Worm (Caenorhabditis elegans) whole organism, L2 larva: ENCODE measurements around the gene F32D1.3.

Experiments
- aly-2 ChIP-seq: fragments of 150-350 bp; optimal IDR thresholded peaks from 2 replicates; lab custom pipeline; 2014; ENCODE audit warnings: missing biosample characterization, missing genetic modification characterization
- ceh-82 ChIP-seq: fragments of 150-350 bp; optimal IDR thresholded peaks from 2 replicates; lab custom pipeline; 2014; ENCODE audit warnings: missing biosample characterization, missing genetic modification characterization
- nhr-77 ChIP-seq: fragments of 150-350 bp; optimal IDR thresholded peaks from 2 replicates; lab custom pipeline; 2014; ENCODE audit warnings: missing biosample characterization, missing genetic modification characterization

ce11 chrV:4387916-4388315 lies 26.5 kb upstream of the F32D1.3 start:
- TF ChIP-seq aly-2 (no peak), ceh-82 (tag; lab: Kevin White, UChicago) (no peak), nhr-77 (tag; lab: Kevin White, UChicago) (no peak)
